Worm (Caenorhabditis elegans): ENCODE measurements around the gene acl-13.

The acl-13 gene

DNA sequence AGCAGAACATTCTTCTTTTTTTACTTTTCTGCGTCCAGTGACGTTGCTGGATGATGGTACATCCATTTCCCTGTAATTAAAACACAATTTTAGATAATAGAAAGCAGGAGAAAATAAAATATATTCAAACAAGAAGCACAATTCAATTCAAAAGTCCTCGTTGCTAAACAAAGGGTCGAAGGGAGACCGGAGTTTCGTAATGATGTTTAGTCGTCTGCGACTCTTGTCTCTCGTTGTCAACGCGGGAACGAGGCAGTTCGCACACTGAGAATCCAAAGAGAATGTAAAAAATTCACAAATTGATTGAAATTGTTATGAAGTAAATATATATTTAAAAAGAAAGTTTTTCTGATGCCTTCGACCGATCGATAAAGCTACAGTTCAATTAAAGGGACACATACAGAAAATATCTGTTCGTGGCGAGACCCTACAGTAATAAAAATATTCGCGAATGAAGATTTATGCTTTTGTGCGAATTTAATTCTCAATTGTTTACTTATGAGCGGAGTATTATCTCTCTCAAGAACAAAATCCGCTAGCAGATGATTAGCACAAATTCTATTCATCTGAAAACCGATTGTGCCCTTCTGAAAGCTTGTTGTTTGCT lies 41.1 kb downstream of the acl-13 start, which contains the start of gene dpy-26 (continued):
- TF ChIP-seq ztf-28 (GFP tag; IDR thresholded peaks at IDR 0.05): no peak
- TF ChIP-seq repo-1 (tag; optimal IDR thresholded peaks at IDR 0.05): no peak
- no peak for TF ChIP-seq bed-2 (GFP tag; IDR thresholded peaks at IDR 0.05)
- no peak for TF ChIP-seq nhr-90 (tag; optimal IDR thresholded peaks at IDR 0.05)
- peak; percentile 48; the same call in 1 of the 2 replicates for TF ChIP-seq hmg-1.2 (GFP tag; IDR thresholded peaks at IDR 0.05)
- TF ChIP-seq attf-3 (GFP tag; conservative IDR thresholded peaks at IDR 0.05): peak; percentile 91

DNA sequence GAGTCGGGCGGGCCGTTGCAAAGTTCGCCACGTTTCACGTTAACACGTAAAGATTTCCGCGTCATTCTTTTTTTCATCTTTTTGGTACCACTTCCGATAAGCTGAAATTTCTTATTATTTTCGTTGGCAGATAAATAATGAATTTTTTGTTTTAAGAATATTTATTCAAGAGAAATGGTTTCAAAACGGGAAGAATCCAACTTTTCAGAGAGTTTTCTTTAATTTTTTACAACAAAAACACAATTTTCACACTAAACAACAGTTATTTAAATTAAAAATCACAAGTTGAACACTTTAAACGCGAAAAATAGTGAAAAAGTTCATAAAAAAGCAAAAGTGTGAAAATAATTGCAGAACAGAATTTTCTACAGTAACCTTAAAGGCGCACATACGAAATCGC lies 43.8 kb downstream of the acl-13 start, which contains the start of gene spe-44:
Gene spe-44 (minus strand): TSS at position 101 of the 400 bp plus-strand sequence.
- TF ChIP-seq lsl-1 (GFP tag; optimal IDR thresholded peaks at IDR 0.05) (peak; percentile 71), cebp-1 (GFP tag; IDR thresholded peaks at IDR 0.05) (no peak), cebp-1 (tag; optimal IDR thresholded peaks at IDR 0.05) (no peak)

DNA sequence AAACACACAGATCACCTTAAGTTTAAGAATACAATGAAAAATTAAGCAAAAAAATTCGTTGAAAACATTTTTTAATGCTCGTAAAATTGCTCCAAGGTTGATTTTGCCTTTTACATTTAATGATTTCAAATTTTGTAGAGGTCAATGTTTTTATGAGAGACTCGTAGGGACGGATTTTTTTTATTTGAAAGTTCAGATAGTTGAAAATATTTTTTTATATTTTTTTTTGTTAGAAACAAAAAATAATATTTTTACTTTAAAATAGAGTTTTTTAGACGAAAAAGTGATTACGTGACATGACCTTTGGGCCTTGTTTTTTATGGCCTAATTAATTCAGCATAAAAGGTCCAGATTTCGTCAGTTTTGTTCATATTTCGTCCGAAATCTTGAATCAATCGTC lies 44.5 kb downstream of the acl-13 start, which contains the start of gene smz-1:
Gene smz-1 (plus strand): TSS at position 301 of the 400 bp plus-strand sequence.
- TF ChIP-seq ceh-58 (GFP tag; IDR thresholded peaks at IDR 0.05): no peak
- no peak for TF ChIP-seq rcor-1 (GFP tag; IDR thresholded peaks at IDR 0.05)
- no peak for TF ChIP-seq unc-62 (GFP tag; optimal IDR thresholded peaks at IDR 0.05)
- no peak for TF ChIP-seq F55B11.4 (tag; optimal IDR thresholded peaks at IDR 0.05; ENCODE audit: borderline replicate concordance, insufficient read depth)
- no peak for TF ChIP-seq Y95B8A.8 (GFP tag; IDR thresholded peaks at IDR 0.05)
- TF ChIP-seq F57A8.1 (GFP tag; optimal IDR thresholded peaks at IDR 0.05): no peak
- no peak for TF ChIP-seq hmg-1.2 (GFP tag; IDR thresholded peaks at IDR 0.05)
- no peak for TF ChIP-seq snpc-4 (GFP tag; optimal IDR thresholded peaks at IDR 0.05)
- no peak for TF ChIP-seq snpc-4 (tag; optimal IDR thresholded peaks at IDR 0.05)
- TF ChIP-seq ztf-6 (GFP tag; IDR thresholded peaks at IDR 0.05): no peak
- no peak for TF ChIP-seq ceh-91 (GFP tag; IDR thresholded peaks at IDR 0.05)
- TF ChIP-seq T07F8.4 (tag; optimal IDR thresholded peaks at IDR 0.05): no peak
- TF ChIP-seq dox-1 (GFP tag; IDR thresholded peaks at IDR 0.05): no peak
- TF ChIP-seq dpff-1 (tag; optimal IDR thresholded peaks at IDR 0.05): no peak
- TF ChIP-seq sdz-38 (tag; optimal IDR thresholded peaks at IDR 0.05): no peak
- no peak for TF ChIP-seq die-1 (tag; optimal IDR thresholded peaks at IDR 0.05)
- no peak for TF ChIP-seq atf-7 (tag; optimal IDR thresholded peaks at IDR 0.05)
- no peak for TF ChIP-seq ztf-25 (GFP tag; IDR thresholded peaks at IDR 0.05)

DNA sequence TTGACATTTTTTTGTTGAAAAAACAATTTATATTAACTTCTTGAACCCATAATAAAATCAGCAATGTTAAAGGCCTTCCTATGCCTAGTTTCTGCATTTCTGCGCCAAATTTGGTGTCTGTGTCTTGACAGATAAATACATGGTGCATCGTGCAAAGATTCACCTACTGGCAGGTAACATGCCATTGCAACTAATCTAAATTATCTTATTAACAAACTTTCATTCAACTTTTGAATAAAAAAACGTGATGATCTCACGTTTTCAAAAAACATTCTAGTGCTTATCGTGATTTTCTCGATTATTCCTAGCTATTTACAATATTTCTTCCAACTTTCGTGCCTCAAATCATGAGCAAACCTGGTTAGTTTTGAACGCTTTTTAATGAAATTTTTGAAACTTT lies 46.3 kb downstream of the acl-13 start, which contains the start of gene C25G4.7:
Gene C25G4.7 (plus strand): TSS at position 301 of the 400 bp plus-strand sequence.
- TF ChIP-seq repo-1 (tag; optimal IDR thresholded peaks at IDR 0.05) (no peak), D2030.7 (GFP tag; IDR thresholded peaks at IDR 0.05) (no peak), nhr-27 (tag; optimal IDR thresholded peaks at IDR 0.05) (no peak), ekl-4 (GFP tag; IDR thresholded peaks at IDR 0.05) (no peak), nhr-120 (GFP tag; IDR thresholded peaks at IDR 0.05) (no peak), F22D6.2 (tag; optimal IDR thresholded peaks at IDR 0.05) (no peak), lsy-27 (tag; optimal IDR thresholded peaks at IDR 0.05; ENCODE audit: borderline replicate concordance, insufficient read depth) (no peak), snpc-1.3 (tag; optimal IDR thresholded peaks at IDR 0.05; ENCODE audit: insufficient read depth) (no peak), K12H6.12 (tag; optimal IDR thresholded peaks at IDR 0.05) (no peak), F57A8.1 (GFP tag; optimal IDR thresholded peaks at IDR 0.05) (no peak), lin-54 (GFP tag; optimal IDR thresholded peaks at IDR 0.05) (no peak)

Data from whole organism, young adult.